Worm (Caenorhabditis elegans) whole organism, young adult: ENCODE results near the gene col-103.

Source experiments
- B0019.2 ChIP-seq: fragments of 200-800 bp; sonication (Bioruptor generic); conservative IDR thresholded peaks from 2 replicates; pipeline ENCODE4 v1.3.6; 2022; ENCODE audit warnings: missing genetic modification reagents, missing genetic modification characterization, missing compliant biosample characterization
- B0035.1 ChIP-seq: sonication (generic microtip); optimal IDR thresholded peaks from 2 replicates; lab custom pipeline; 2016; ENCODE audit warnings: missing genetic modification characterization, mild to moderate bottlenecking, missing compliant biosample characterization, missing genotype, missing genetic modification reagents
- B0336.3 ChIP-seq: fragments of 200-800 bp; sonication (Bioruptor generic); IDR thresholded peaks from 2 replicates; pipeline ENCODE4 v1.3.6; 2022; ENCODE audit warnings: missing genetic modification characterization, missing compliant biosample characterization
- C06A6.2 ChIP-seq: fragments of 200-800 bp; sonication (Bioruptor generic); conservative IDR thresholded peaks from 2 replicates; pipeline ENCODE4 v1.3.6; 2022; ENCODE audit warnings: missing genetic modification characterization, missing compliant biosample characterization
- F23B12.7 ChIP-seq: sonication (generic microtip); optimal IDR thresholded peaks from 2 replicates; lab custom pipeline; 2017; ENCODE audit warnings: missing genetic modification characterization, mild to moderate bottlenecking, missing compliant biosample characterization, antibody characterized with exemption, moderate library complexity; ENCODE audit not compliant: insufficient read depth
- F33H1.4 ChIP-seq: fragments of 200-800 bp; sonication (Bioruptor generic); IDR thresholded peaks from 2 replicates; pipeline ENCODE4 v1.3.6; 2022; ENCODE audit warnings: missing genetic modification reagents, missing genetic modification characterization, missing compliant biosample characterization
- F37B4.10 ChIP-seq: fragments of 200-800 bp; sonication (Bioruptor generic); IDR thresholded peaks from 2 replicates; pipeline ENCODE4 v1.3.6; 2022; ENCODE audit warnings: missing genetic modification characterization, missing compliant biosample characterization
- F39B2.1 ChIP-seq: fragments of 200-800 bp; sonication (Bioruptor generic); IDR thresholded peaks from 2 replicates; pipeline ENCODE4 v1.3.6; 2022; ENCODE audit warnings: missing genetic modification reagents, missing genetic modification characterization, missing compliant biosample characterization
- F57A8.1 ChIP-seq: fragments of 200-800 bp; sonication (Bioruptor generic); optimal IDR thresholded peaks from 2 replicates; lab custom pipeline; 2018; ENCODE audit warnings: mild to moderate bottlenecking, missing genetic modification characterization, moderate library complexity, missing compliant biosample characterization
- K11D2.4 ChIP-seq: fragments of 200-800 bp; sonication (Bioruptor generic); IDR thresholded peaks from 2 replicates; pipeline ENCODE4 v1.3.6; 2022; ENCODE audit warnings: missing genetic modification reagents, missing genetic modification characterization, missing compliant biosample characterization
- Y67H2A.10 ChIP-seq: fragments of 200-800 bp; sonication (Bioruptor generic); conservative IDR thresholded peaks from 2 replicates; pipeline ENCODE4 v1.3.6; 2022; ENCODE audit warnings: missing genetic modification reagents, missing genetic modification characterization, missing compliant biosample characterization
- ZK185.1 ChIP-seq: sonication (generic microtip); optimal IDR thresholded peaks from 2 replicates; lab custom pipeline; 2016; ENCODE audit warnings: mild to moderate bottlenecking, missing genetic modification characterization, missing compliant biosample characterization; ENCODE audit not compliant: poor library complexity, severe bottlenecking
- akir-1 ChIP-seq: fragments of 200-800 bp; sonication (Bioruptor generic); optimal IDR thresholded peaks from 2 replicates; lab custom pipeline; 2018; ENCODE audit warnings: mild to moderate bottlenecking, missing genetic modification characterization, moderate library complexity, missing compliant biosample characterization
- aptf-3 ChIP-seq: fragments of 200-800 bp; sonication (Bioruptor generic); IDR thresholded peaks from 2 replicates; pipeline ENCODE4 v1.3.6; 2022; ENCODE audit warnings: missing genetic modification characterization, missing compliant biosample characterization
- attf-5 ChIP-seq: fragments of 200-800 bp; sonication (Bioruptor generic); optimal IDR thresholded peaks from 2 replicates; lab custom pipeline; 2018; ENCODE audit warnings: mild to moderate bottlenecking, missing genetic modification characterization, missing compliant biosample characterization
- bed-2 ChIP-seq: fragments of 200-800 bp; sonication (Bioruptor generic); IDR thresholded peaks from 2 replicates; pipeline ENCODE4 v1.3.6; 2022; ENCODE audit warnings: missing genetic modification reagents, missing genetic modification characterization, missing compliant biosample characterization
- ccch-3 ChIP-seq: fragments of 200-800 bp; sonication (Bioruptor generic); optimal IDR thresholded peaks from 2 replicates; lab custom pipeline; 2018; ENCODE audit warnings: mild to moderate bottlenecking, missing genetic modification characterization, missing compliant biosample characterization
- ceh-100 ChIP-seq: fragments of 200-800 bp; sonication (Bioruptor generic); IDR thresholded peaks from 2 replicates; pipeline ENCODE4 v1.3.6; 2022; ENCODE audit warnings: missing genetic modification reagents, missing genetic modification characterization, missing compliant biosample characterization
- dpff-1 ChIP-seq: sonication (generic microtip); optimal IDR thresholded peaks from 2 replicates; lab custom pipeline; 2017; ENCODE audit warnings: mild to moderate bottlenecking, missing genetic modification characterization, missing compliant biosample characterization
- dpl-1 ChIP-seq: fragments of 150-350 bp; optimal IDR thresholded peaks from 2 replicates; lab custom pipeline; 2014; ENCODE audit warnings: missing biosample characterization, missing genetic modification reagents, missing genetic modification characterization
- egrh-3 ChIP-seq: fragments of 200-800 bp; sonication (Bioruptor generic); IDR thresholded peaks from 2 replicates; pipeline ENCODE4 v1.3.6; 2022; ENCODE audit warnings: missing genetic modification reagents, missing genetic modification characterization, missing compliant biosample characterization
- ets-4 ChIP-seq: fragments of 200-800 bp; sonication (Bioruptor generic); optimal IDR thresholded peaks from 2 replicates; lab custom pipeline; 2018; ENCODE audit warnings: mild to moderate bottlenecking, missing genetic modification characterization, missing compliant biosample characterization
- hlh-26 ChIP-seq: fragments of 200-800 bp; sonication (Bioruptor generic); conservative IDR thresholded peaks from 2 replicates; pipeline ENCODE4 v1.3.6; 2022; ENCODE audit warnings: missing genetic modification reagents, missing genetic modification characterization, missing compliant biosample characterization
- hmg-1.2 ChIP-seq: fragments of 200-800 bp; sonication (Bioruptor generic); IDR thresholded peaks from 2 replicates; pipeline ENCODE4 v1.3.6; 2022; ENCODE audit warnings: missing genetic modification reagents, missing genetic modification characterization, missing compliant biosample characterization
- hmg-20 ChIP-seq: fragments of 200-800 bp; sonication (Bioruptor generic); IDR thresholded peaks from 2 replicates; pipeline ENCODE4 v1.3.6; 2022; ENCODE audit warnings: missing genetic modification reagents, missing genetic modification characterization, missing compliant biosample characterization
- hrde-1 ChIP-seq: sonication (generic microtip); optimal IDR thresholded peaks from 2 replicates; lab custom pipeline; 2016; ENCODE audit warnings: missing genetic modification characterization, mild to moderate bottlenecking, missing compliant biosample characterization, moderate library complexity, missing genotype, missing genetic modification reagents, borderline replicate concordance
- lin-40 ChIP-seq: sonication (generic microtip); optimal IDR thresholded peaks from 2 replicates; lab custom pipeline; 2016; ENCODE audit warnings: missing genetic modification characterization, mild to moderate bottlenecking, missing compliant biosample characterization, missing genotype, missing genetic modification reagents
- lin-54 ChIP-seq: fragments of 200-800 bp; sonication (Bioruptor generic); optimal IDR thresholded peaks from 2 replicates; lab custom pipeline; 2018; ENCODE audit warnings: mild to moderate bottlenecking, missing genetic modification characterization, missing compliant biosample characterization
- lsl-1 ChIP-seq: fragments of 200-800 bp; sonication (Bioruptor generic); optimal IDR thresholded peaks from 2 replicates; lab custom pipeline; 2018; ENCODE audit warnings: mild to moderate bottlenecking, missing genetic modification characterization, moderate library complexity, missing compliant biosample characterization
- madf-10 ChIP-seq: sonication (generic microtip); optimal IDR thresholded peaks from 2 replicates; lab custom pipeline; 2016; ENCODE audit warnings: mild to moderate bottlenecking, missing genetic modification characterization, missing compliant biosample characterization
- madf-3 ChIP-seq: fragments of 200-800 bp; sonication (Bioruptor generic); IDR thresholded peaks from 2 replicates; pipeline ENCODE4 v1.3.6; 2022; ENCODE audit warnings: missing genetic modification reagents, missing genetic modification characterization, missing compliant biosample characterization
- madf-8 ChIP-seq: fragments of 200-800 bp; sonication (Bioruptor generic); conservative IDR thresholded peaks from 2 replicates; pipeline ENCODE4 v1.3.6; 2022; ENCODE audit warnings: missing genetic modification reagents, missing genetic modification characterization, missing compliant biosample characterization
- mel-28 ChIP-seq: sonication (generic microtip); optimal IDR thresholded peaks from 2 replicates; lab custom pipeline; 2016; ENCODE audit warnings: borderline replicate concordance, mild to moderate bottlenecking, missing genetic modification characterization, missing compliant biosample characterization
- nhr-179 ChIP-seq: sonication (generic microtip); optimal IDR thresholded peaks from 2 replicates; lab custom pipeline; 2016; ENCODE audit warnings: mild to moderate bottlenecking, missing genetic modification characterization, missing compliant biosample characterization
- nhr-27 ChIP-seq: fragments of 200-800 bp; sonication (Bioruptor generic); optimal IDR thresholded peaks from 2 replicates; lab custom pipeline; 2018; ENCODE audit warnings: mild to moderate bottlenecking, missing genetic modification characterization, moderate library complexity, missing compliant biosample characterization
- pbrm-1 ChIP-seq: fragments of 200-800 bp; sonication (Bioruptor generic); IDR thresholded peaks from 2 replicates; pipeline ENCODE4 v1.3.6; 2022; ENCODE audit warnings: missing genetic modification reagents, missing genetic modification characterization, missing compliant biosample characterization
- rcor-1 ChIP-seq: fragments of 200-800 bp; sonication (Bioruptor generic); IDR thresholded peaks from 2 replicates; pipeline ENCODE4 v1.3.6; 2022; ENCODE audit warnings: missing genetic modification reagents, missing genetic modification characterization, missing compliant biosample characterization
- rpc-1 ChIP-seq, 2 experiments: fragments of 150-350 bp in 1 of 2; sonication (generic microtip) in 1 of 2; optimal IDR thresholded peaks; 2 replicates each; lab custom pipeline; 2014 to 2018; ENCODE audit warnings: missing biosample characterization in 1 of 2, missing genetic modification characterization in 1 of 2, missing genetic modification reagents in 1 of 2, missing genotype in 1 of 2
- snpc-1.1 ChIP-seq: sonication (generic microtip); optimal IDR thresholded peaks from 2 replicates; lab custom pipeline; 2017; ENCODE audit warnings: missing genetic modification characterization, mild to moderate bottlenecking, missing compliant biosample characterization, antibody characterized with exemption, moderate library complexity, missing genotype, missing genetic modification reagents; ENCODE audit not compliant: insufficient read depth
- snpc-1.3 ChIP-seq: sonication (generic microtip); optimal IDR thresholded peaks from 2 replicates; lab custom pipeline; 2017; ENCODE audit warnings: missing genetic modification characterization, mild to moderate bottlenecking, missing compliant biosample characterization, antibody characterized with exemption, moderate library complexity, missing genotype, missing genetic modification reagents; ENCODE audit not compliant: insufficient read depth
- somi-1 ChIP-seq: fragments of 200-800 bp; sonication (Bioruptor generic); optimal IDR thresholded peaks from 2 replicates; lab custom pipeline; 2018; ENCODE audit warnings: mild to moderate bottlenecking, missing genetic modification characterization, missing compliant biosample characterization
- tbp1 ChIP-seq: fragments of 200-800 bp; sonication (Bioruptor generic); optimal IDR thresholded peaks from 2 replicates; lab custom pipeline; 2018; ENCODE audit warnings: mild to moderate bottlenecking, missing genetic modification characterization, missing compliant biosample characterization
- unc-130 ChIP-seq: sonication (generic microtip); optimal IDR thresholded peaks from 2 replicates; lab custom pipeline; 2016; ENCODE audit warnings: missing genetic modification reagents, missing genetic modification characterization, missing compliant biosample characterization
- unc-62 ChIP-seq: fragments of 150-350 bp; optimal IDR thresholded peaks from 2 replicates; lab custom pipeline; 2014; ENCODE audit warnings: missing biosample characterization, missing genetic modification reagents, missing genetic modification characterization
- zfh-2 ChIP-seq: fragments of 200-800 bp; sonication (Bioruptor generic); conservative IDR thresholded peaks from 2 replicates; pipeline ENCODE4 v1.3.6; 2022; ENCODE audit warnings: missing genetic modification reagents, missing genetic modification characterization, missing compliant biosample characterization
- ztf-18 ChIP-seq: sonication (generic microtip); optimal IDR thresholded peaks from 2 replicates; lab custom pipeline; 2016; ENCODE audit warnings: missing genotype, mild to moderate bottlenecking, missing genetic modification characterization, missing compliant biosample characterization
- ztf-26 ChIP-seq: sonication (generic microtip); optimal IDR thresholded peaks from 2 replicates; lab custom pipeline; 2017; ENCODE audit warnings: missing genetic modification characterization, missing compliant biosample characterization
- ztf-3 ChIP-seq: fragments of 200-800 bp; sonication (Bioruptor generic); optimal IDR thresholded peaks from 2 replicates; lab custom pipeline; 2018; ENCODE audit warnings: mild to moderate bottlenecking, missing genetic modification characterization, missing compliant biosample characterization

Gene col-103

DNA sequence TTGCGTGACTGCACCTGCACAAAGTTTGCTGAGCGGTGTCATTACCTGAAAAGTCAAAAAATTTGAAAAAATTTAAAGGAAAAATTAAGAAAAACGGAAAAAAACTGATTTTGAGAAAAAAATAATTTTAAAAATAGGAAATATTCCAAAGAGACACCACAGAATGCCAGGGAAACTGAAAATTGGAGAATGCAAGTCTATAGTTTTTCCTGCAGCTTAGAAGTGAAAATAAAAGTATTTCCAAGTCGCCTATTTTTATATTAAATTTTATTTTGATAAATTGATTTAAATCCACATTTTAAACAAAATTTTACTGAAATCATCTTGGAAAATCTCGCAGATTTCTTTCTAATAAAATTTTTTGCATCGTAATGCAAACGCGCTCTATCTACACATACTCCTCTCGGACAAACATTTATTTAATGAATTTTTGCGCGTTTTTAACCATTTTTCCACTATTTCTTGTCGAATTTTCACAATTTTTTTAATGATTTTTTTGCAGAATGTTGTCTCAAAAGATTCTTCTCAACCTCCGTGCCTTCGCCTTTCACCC lies 33.1 kb upstream of the col-103 start, which contains the start of the genes F56B3.11 and ech-5 (continued):
- TF ChIP-seq ZK185.1 (tag; lab: Kevin White, UChicago) (no peak), ztf-3 (GFP tag; lab: Kevin White, UChicago) (no peak), dpl-1 (GFP tag; lab: Kevin White, UChicago) (no peak), ets-4 (no peak), akir-1 (GFP tag; lab: Kevin White, UChicago) (no peak), F33H1.4 (GFP tag; lab: Robert Waterston, UW) (peak; percentile 31; the same call in 1 of the 2 replicates), unc-62 (no peak), madf-3 (GFP tag; lab: Robert Waterston, UW) (no peak), madf-8 (no peak), lin-40 (peak; percentile 71), F23B12.7 (tag; lab: Kevin White, UChicago) (no peak), hlh-26 (GFP tag; lab: Robert Waterston, UW) (no peak), dpff-1 (tag; lab: Kevin White, UChicago) (no peak), rcor-1 (GFP tag; lab: Robert Waterston, UW) (no peak), ccch-3 (GFP tag; lab: Kevin White, UChicago) (peak; percentile 77), lin-54 (GFP tag; lab: Kevin White, UChicago) (peak; percentile 28), hmg-20 (GFP tag; lab: Robert Waterston, UW) (no peak), zfh-2 (no peak), bed-2 (GFP tag; lab: Robert Waterston, UW) (no peak), F57A8.1 (GFP tag; lab: Kevin White, UChicago) (no peak), hmg-1.2 (GFP tag; lab: Robert Waterston, UW) (peak; percentile 47), C06A6.2 (GFP tag; lab: Robert Waterston, UW) (no peak), nhr-179 (no peak), Y67H2A.10 (no peak), madf-10 (peak; percentile 68), B0019.2 (GFP tag; lab: Robert Waterston, UW) (no peak), mel-28 (no peak), pbrm-1 (GFP tag; lab: Robert Waterston, UW) (peak; percentile 33; the same call in 1 of the 2 replicates), ceh-100 (GFP tag; lab: Robert Waterston, UW) (peak; percentile 95), ztf-18 (tag; lab: Kevin White, UChicago) (peak; percentile 2), aptf-3 (GFP tag; lab: Robert Waterston, UW) (no peak), nhr-27 (tag; lab: Kevin White, UChicago) (no peak), K11D2.4 (GFP tag; lab: Robert Waterston, UW) (no peak), attf-5 (GFP tag; lab: Kevin White, UChicago) (peak; percentile 80), unc-130 (peak; percentile 84), hrde-1 (tag; lab: Kevin White, UChicago) (no peak), tbp1 (peak; percentile 40), ztf-26 (tag; lab: Kevin White, UChicago) (peak; percentile 35)

DNA sequence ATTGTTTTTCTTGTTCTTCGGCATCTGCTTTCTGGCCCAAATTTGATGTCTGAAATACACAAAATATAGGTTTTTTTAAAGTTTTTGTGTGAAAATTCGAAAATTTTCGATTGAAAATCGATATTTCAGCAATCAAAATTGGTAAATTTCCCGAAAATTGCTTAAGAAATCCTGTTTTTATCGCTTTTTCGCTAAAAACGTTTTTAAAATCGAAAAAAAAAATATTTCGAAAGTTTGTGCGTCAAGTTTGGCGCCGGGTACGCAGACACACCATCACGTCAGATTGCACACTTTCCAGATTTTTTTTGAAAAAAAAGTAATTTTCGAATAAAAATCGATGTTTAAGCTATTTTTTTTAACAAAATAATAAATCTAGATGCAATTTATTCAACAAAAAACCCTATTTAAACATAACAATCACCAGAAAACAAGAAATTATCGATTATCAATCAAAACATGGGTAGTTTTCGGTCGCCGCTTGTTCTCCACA lies 31.9 kb upstream of the col-103 start, which contains the start of gene skr-18:
TSS of gene skr-18 (minus strand) at position 51 of the 490 bp plus-strand sequence.
- TF ChIP-seq F37B4.10 (GFP tag; lab: Robert Waterston, UW) (no peak), F39B2.1 (GFP tag; lab: Robert Waterston, UW) (no peak), rpc-1 (optimal IDR thresholded peaks at IDR 0.05; lab: Kevin White, UChicago) (no peak), rpc-1 (tag; optimal IDR thresholded peaks at IDR 0.05; lab: Kevin White, UChicago) (no peak), akir-1 (GFP tag; lab: Kevin White, UChicago) (no peak), somi-1 (GFP tag; lab: Kevin White, UChicago) (no peak), B0035.1 (tag; lab: Kevin White, UChicago) (no peak), snpc-1.3 (peak; percentile 63), lsl-1 (peak; percentile 5), snpc-1.1 (tag; lab: Kevin White, UChicago) (peak; percentile 44), B0336.3 (no peak), Y67H2A.10 (no peak), egrh-3 (GFP tag; lab: Robert Waterston, UW) (no peak)
